Fruit fly (Drosophila melanogaster) whole organism, pupa: Measurements from ENCODE around the gene PH4alphaPV.

Experiments
- CG10348 ChIP-seq: fragments of 200-800 bp; sonication (Bioruptor generic); IDR thresholded peaks from 2 replicates; pipeline ENCODE4 v1.3.6; 2022; ENCODE audit warnings: missing biosample characterization, missing genetic modification characterization
- CG12605 ChIP-seq: fragments of 200-800 bp; sonication (Bioruptor generic); IDR thresholded peaks from 2 replicates; pipeline ENCODE4 v1.3.6; 2022; ENCODE audit warnings: missing biosample characterization, missing genetic modification characterization
- CG13204 ChIP-seq: fragments of 200-800 bp; sonication (Bioruptor generic); optimal IDR thresholded peaks from 2 replicates; lab custom pipeline; 2018; ENCODE audit warnings: missing biosample characterization, mild to moderate bottlenecking, missing genetic modification characterization, moderate library complexity
- CG14655 ChIP-seq: fragments of 200-800 bp; sonication (Bioruptor generic); optimal IDR thresholded peaks from 3 replicates; lab custom pipeline; 2017; ENCODE audit warnings: mild to moderate bottlenecking, missing biosample characterization, missing genetic modification reagents, missing genetic modification characterization
- CG15710 ChIP-seq: fragments of 200-800 bp; sonication (Bioruptor generic); optimal IDR thresholded peaks from 2 replicates; lab custom pipeline; 2018; ENCODE audit warnings: missing biosample characterization, mild to moderate bottlenecking, missing genetic modification characterization, moderate library complexity
- CG17806 ChIP-seq: fragments of 200-800 bp; sonication (Bioruptor generic); optimal IDR thresholded peaks from 2 replicates; lab custom pipeline; 2018; ENCODE audit warnings: missing biosample characterization, mild to moderate bottlenecking, missing genetic modification characterization, moderate library complexity
- CG32121 ChIP-seq: fragments of 200-800 bp; sonication (Bioruptor generic); IDR thresholded peaks from 2 replicates; pipeline ENCODE4 v1.3.6; 2022; ENCODE audit warnings: missing biosample characterization, missing genetic modification characterization
- CG34367 ChIP-seq: fragments of 200-800 bp; sonication (Bioruptor generic); optimal IDR thresholded peaks from 2 replicates; lab custom pipeline; 2018; ENCODE audit warnings: missing biosample characterization, mild to moderate bottlenecking, missing genetic modification characterization
- CG4496 ChIP-seq: fragments of 200-800 bp; sonication (Bioruptor generic); IDR thresholded peaks from 3 replicates; pipeline ENCODE4 v1.3.6; 2022; ENCODE audit warnings: missing biosample characterization, missing genetic modification characterization
- CG8159 ChIP-seq: fragments of 200-800 bp; sonication (Bioruptor generic); optimal IDR thresholded peaks from 3 replicates; lab custom pipeline; 2018; ENCODE audit warnings: missing biosample characterization, mild to moderate bottlenecking, missing genetic modification characterization, moderate library complexity
- CG8301 ChIP-seq: fragments of 200-800 bp; sonication (Bioruptor generic); optimal IDR thresholded peaks from 2 replicates; lab custom pipeline; 2018; ENCODE audit warnings: missing biosample characterization, mild to moderate bottlenecking, missing genetic modification characterization
- CG9948 ChIP-seq: fragments of 200-800 bp; sonication (Bioruptor generic); optimal IDR thresholded peaks from 2 replicates; lab custom pipeline; 2018; ENCODE audit warnings: missing biosample characterization, mild to moderate bottlenecking, missing genetic modification characterization, moderate library complexity
- D1 ChIP-seq: fragments of 200-800 bp; sonication (Bioruptor generic); optimal IDR thresholded peaks from 2 replicates; lab custom pipeline; 2018; ENCODE audit warnings: missing biosample characterization, mild to moderate bottlenecking, missing genetic modification characterization, moderate library complexity
- EcR ChIP-seq: fragments of 200-800 bp; sonication (Bioruptor generic); optimal IDR thresholded peaks from 3 replicates; lab custom pipeline; 2019; ENCODE audit warnings: missing biosample characterization, missing genetic modification characterization, mild to moderate bottlenecking, moderate library complexity, missing genetic modification reagents
- Ets98B ChIP-seq: fragments of 200-800 bp; sonication (Bioruptor generic); IDR thresholded peaks from 2 replicates; pipeline ENCODE4 v1.3.6; 2022; ENCODE audit warnings: missing biosample characterization, missing genetic modification characterization
- Pif1A ChIP-seq: fragments of 200-800 bp; sonication (Bioruptor generic); optimal IDR thresholded peaks from 3 replicates; lab custom pipeline; 2016; ENCODE audit warnings: missing biosample characterization, missing genetic modification characterization
- Pif1B ChIP-seq: fragments of 200-800 bp; sonication (Bioruptor generic); optimal IDR thresholded peaks from 3 replicates; lab custom pipeline; 2016; ENCODE audit warnings: missing biosample characterization, missing genetic modification characterization
- Snoo ChIP-seq: fragments of 200-800 bp; sonication (Bioruptor generic); optimal IDR thresholded peaks from 3 replicates; lab custom pipeline; 2017; ENCODE audit warnings: missing biosample characterization, mild to moderate bottlenecking, missing genetic modification characterization, inconsistent platforms
- fd96Ca ChIP-seq: fragments of 200-800 bp; sonication (Bioruptor generic); IDR thresholded peaks from 3 replicates; pipeline ENCODE4 v1.3.6; 2022; ENCODE audit warnings: missing biosample characterization, missing genetic modification characterization
- gl ChIP-seq: fragments of 200-800 bp; sonication (Bioruptor generic); optimal IDR thresholded peaks from 2 replicates; lab custom pipeline; 2018; ENCODE audit warnings: missing biosample characterization, mild to moderate bottlenecking, missing genetic modification characterization
- rn ChIP-seq: fragments of 200-800 bp; sonication (Bioruptor generic); IDR thresholded peaks from 2 replicates; pipeline ENCODE4 v1.3.6; 2022; ENCODE audit warnings: missing biosample characterization, missing genetic modification characterization

Gene PH4alphaPV

DNA sequence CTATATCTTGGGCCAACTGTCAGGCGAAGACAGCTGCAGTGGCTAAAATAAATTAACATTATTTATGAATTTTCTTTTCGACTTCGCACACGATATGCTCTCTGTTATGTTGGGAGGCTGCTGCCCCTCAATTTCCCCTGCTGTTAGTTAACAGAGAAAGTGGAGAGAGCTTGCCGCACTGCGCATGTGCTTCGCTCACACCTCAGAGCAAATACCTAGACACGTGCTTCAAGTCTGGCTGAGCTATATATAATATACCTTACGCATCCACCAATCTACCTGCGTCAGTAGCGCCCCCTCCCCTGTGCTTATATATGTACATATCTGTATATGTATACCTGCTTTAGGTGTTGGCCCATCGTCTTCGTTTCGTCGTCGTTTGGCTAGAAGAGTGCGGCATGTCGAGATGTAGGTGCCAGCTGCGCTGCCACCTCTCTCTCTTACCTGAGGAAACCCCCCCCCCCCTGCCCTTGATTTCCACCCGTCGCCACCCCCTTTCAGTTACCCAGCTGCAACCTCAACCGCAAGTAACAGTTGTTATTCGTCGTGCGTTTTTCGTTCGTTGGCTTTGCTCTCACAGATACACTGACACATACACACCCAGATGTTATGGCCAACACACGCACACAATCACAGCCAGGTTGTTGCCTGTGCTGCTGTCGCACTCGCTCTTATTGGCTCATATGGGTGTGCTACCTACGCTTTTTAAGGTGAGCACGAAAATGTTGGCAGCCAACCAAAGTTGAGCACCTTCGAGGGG, 32.1 kb downstream of the PH4alphaPV start:
- no peak for TF ChIP-seq CG34367 (tag; lab: Kevin White, UChicago)
- TF ChIP-seq CG8301: no peak
- no peak for TF ChIP-seq CG12605 (GFP tag; lab: Robert Waterston, UW)
- no peak for TF ChIP-seq CG15710
- no peak for TF ChIP-seq Ets98B
- TF ChIP-seq CG10348 (GFP tag; lab: Robert Waterston, UW): no peak
- TF ChIP-seq EcR (GFP tag; lab: Kevin White, UChicago): no peak
- no peak for TF ChIP-seq CG17806 (tag; lab: Kevin White, UChicago)
- TF ChIP-seq CG9948 (tag; lab: Kevin White, UChicago): no peak
- TF ChIP-seq Pif1A (GFP tag; lab: Kevin White, UChicago): no peak
- TF ChIP-seq Snoo (tag; lab: Kevin White, UChicago): no peak
- TF ChIP-seq gl: no peak
- no peak for TF ChIP-seq CG14655 (GFP tag; lab: Kevin White, UChicago)
- TF ChIP-seq D1: no peak
- no peak for TF ChIP-seq CG13204 (GFP tag; lab: Kevin White, UChicago)
- no peak for TF ChIP-seq CG8159
- TF ChIP-seq CG4496 (GFP tag; lab: Robert Waterston, UW): no peak

- no peak for TF ChIP-seq CG4496 (GFP tag; lab: Robert Waterston, UW)
- TF ChIP-seq CG15710: no peak
- TF ChIP-seq CG14655 (GFP tag; lab: Kevin White, UChicago): no peak
- TF ChIP-seq EcR (GFP tag; lab: Kevin White, UChicago): no peak
- TF ChIP-seq CG8159: no peak
- TF ChIP-seq CG34367 (tag; lab: Kevin White, UChicago): no peak
- no peak for TF ChIP-seq Ets98B
- no peak for TF ChIP-seq CG9948 (tag; lab: Kevin White, UChicago)
- TF ChIP-seq CG17806 (tag; lab: Kevin White, UChicago): no peak
- TF ChIP-seq CG10348 (GFP tag; lab: Robert Waterston, UW): no peak
- no peak for TF ChIP-seq D1
- no peak for TF ChIP-seq CG8301
- no peak for TF ChIP-seq Pif1B (GFP tag; lab: Kevin White, UChicago)
- no peak for TF ChIP-seq CG12605 (GFP tag; lab: Robert Waterston, UW)
- TF ChIP-seq rn (GFP tag; lab: Robert Waterston, UW): no peak
- no peak for TF ChIP-seq CG13204 (GFP tag; lab: Kevin White, UChicago)
- TF ChIP-seq Snoo (tag; lab: Kevin White, UChicago): no peak
- no peak for TF ChIP-seq Pif1A (GFP tag; lab: Kevin White, UChicago)
Observed at dm6 chr3R:30605889-30606288, 42.5 kb downstream of the PH4alphaPV start, which contains the start of gene CG31016. CG31016 (plus strand) TSS chr3R:30606189.

dm6 chr3R:30603881-30604280, 44.5 kb downstream of the PH4alphaPV start, which contains the start of gene PH4alphaNE3:
PH4alphaNE3 (plus strand) TSS chr3R:30604181.
- no peak for TF ChIP-seq Snoo (tag; lab: Kevin White, UChicago)
- TF ChIP-seq CG14655 (GFP tag; lab: Kevin White, UChicago): no peak
- no peak for TF ChIP-seq CG8301
- TF ChIP-seq fd96Ca (GFP tag; lab: Robert Waterston, UW): no peak
- TF ChIP-seq gl: no peak
- TF ChIP-seq EcR (GFP tag; lab: Kevin White, UChicago): no peak
- TF ChIP-seq CG34367 (tag; lab: Kevin White, UChicago): no peak
- no peak for TF ChIP-seq rn (GFP tag; lab: Robert Waterston, UW)
- no peak for TF ChIP-seq CG9948 (tag; lab: Kevin White, UChicago)
- no peak for TF ChIP-seq Pif1A (GFP tag; lab: Kevin White, UChicago)
- TF ChIP-seq CG13204 (GFP tag; lab: Kevin White, UChicago): no peak
- no peak for TF ChIP-seq D1
- no peak for TF ChIP-seq CG17806 (tag; lab: Kevin White, UChicago)
- TF ChIP-seq CG10348 (GFP tag; lab: Robert Waterston, UW): no peak
- no peak for TF ChIP-seq CG15710
- TF ChIP-seq CG8159: no peak

dm6 chr3R:30601440-30602256, 46.7 kb downstream of the PH4alphaPV start, which contains the start of the genes CG2246 and CG31021:
CG2246 (minus strand) TSS chr3R:30601489.
CG31021 (plus strand) TSS chr3R:30602206.
- no peak for TF ChIP-seq CG8159
- no peak for TF ChIP-seq CG32121
- no peak; the same call in 2 of the 3 replicates for TF ChIP-seq fd96Ca (GFP tag; lab: Robert Waterston, UW)
- no peak for TF ChIP-seq rn (GFP tag; lab: Robert Waterston, UW)
- TF ChIP-seq Pif1B (GFP tag; lab: Kevin White, UChicago): no peak
- TF ChIP-seq EcR (GFP tag; lab: Kevin White, UChicago): no peak
- no peak for TF ChIP-seq CG14655 (GFP tag; lab: Kevin White, UChicago)
- peak; percentile 45; the same call in 2 of the 3 replicates for TF ChIP-seq CG4496 (GFP tag; lab: Robert Waterston, UW)
- TF ChIP-seq Ets98B: peak; percentile 31
- no peak for TF ChIP-seq D1
- no peak for TF ChIP-seq CG34367 (tag; lab: Kevin White, UChicago)
- no peak for TF ChIP-seq CG13204 (GFP tag; lab: Kevin White, UChicago)
- no peak for TF ChIP-seq CG9948 (tag; lab: Kevin White, UChicago)
- no peak for TF ChIP-seq CG17806 (tag; lab: Kevin White, UChicago)
- no peak for TF ChIP-seq CG8301
- TF ChIP-seq Pif1A (GFP tag; lab: Kevin White, UChicago): peak; percentile 23
- no peak for TF ChIP-seq gl
- no peak for TF ChIP-seq Snoo (tag; lab: Kevin White, UChicago)
- TF ChIP-seq CG15710: no peak
